Worm (Caenorhabditis elegans) whole organism, L3 larva: Measurements from ENCODE around the gene F55C12.4.
A peak's percentile ranks its signal among the peaks of the same experiment; 100 is the strongest.

Experiments
- ama-1 ChIP-seq: fragments of 150-350 bp; optimal IDR thresholded peaks from 2 replicates; lab custom pipeline; 2018
- ceh-9 ChIP-seq: sonication (generic microtip); optimal IDR thresholded peaks from 2 replicates; lab custom pipeline; 2018; ENCODE audit warnings: missing biosample characterization, missing genetic modification characterization
- egl-27 ChIP-seq: sonication (generic microtip); optimal IDR thresholded peaks from 4 replicates; lab custom pipeline; 2017; ENCODE audit warnings: missing biosample characterization, missing genetic modification reagents, missing genetic modification characterization
- elt-3 ChIP-seq, 3 experiments: fragments of 150-350 bp in 1 of 3; sonication (generic microtip) in 2 of 3; optimal IDR thresholded peaks; 2 replicates in 2 of 3; 4 replicates in 1 of 3; lab custom pipeline; 2014 to 2017; ENCODE audit warnings: missing biosample characterization in 3 of 3, missing genetic modification characterization in 3 of 3
- fos-1 ChIP-seq: fragments of 150-350 bp; optimal IDR thresholded peaks from 2 replicates; lab custom pipeline; 2014; ENCODE audit warnings: missing biosample characterization, missing genetic modification characterization
- hmg-11 ChIP-seq: sonication (generic microtip); optimal IDR thresholded peaks from 2 replicates; lab custom pipeline; 2016; ENCODE audit warnings: missing genetic modification characterization, missing compliant biosample characterization
- jun-1 ChIP-seq: fragments of 150-350 bp; optimal IDR thresholded peaks from 2 replicates; lab custom pipeline; 2014; ENCODE audit warnings: missing biosample characterization, missing genetic modification reagents, missing genetic modification characterization
- nhr-12 ChIP-seq: fragments of 150-350 bp; optimal IDR thresholded peaks from 2 replicates; lab custom pipeline; 2014; ENCODE audit warnings: missing biosample characterization, missing genetic modification characterization
- nhr-43 ChIP-seq: sonication (generic microtip); optimal IDR thresholded peaks from 2 replicates; lab custom pipeline; 2016; ENCODE audit warnings: mild to moderate bottlenecking, missing genetic modification characterization, missing compliant biosample characterization; ENCODE audit not compliant: poor library complexity, severe bottlenecking
- pha-4 ChIP-seq: fragments of 150-350 bp; optimal IDR thresholded peaks from 2 replicates; lab custom pipeline; 2014; ENCODE audit warnings: missing biosample characterization, missing genetic modification reagents, missing genetic modification characterization
- pqm-1 ChIP-seq: fragments of 150-350 bp; optimal IDR thresholded peaks from 2 replicates; lab custom pipeline; 2017; ENCODE audit warnings: missing biosample characterization, missing genetic modification characterization, inconsistent platforms
- skn-1 ChIP-seq: fragments of 150-350 bp; optimal IDR thresholded peaks from 2 replicates; lab custom pipeline; 2014; ENCODE audit warnings: missing biosample characterization, missing genetic modification characterization
- unc-62 ChIP-seq: fragments of 150-350 bp; sonication (generic microtip); optimal IDR thresholded peaks from 4 replicates; lab custom pipeline; 2014; ENCODE audit warnings: missing biosample characterization, missing genetic modification reagents, missing genetic modification characterization
- zag-1 ChIP-seq: fragments of 150-350 bp; optimal IDR thresholded peaks from 2 replicates; lab custom pipeline; 2014; ENCODE audit warnings: missing biosample characterization, missing genetic modification characterization

- TF ChIP-seq zag-1 (tag; lab: Kevin White, UChicago) (no peak), ceh-9 (tag; lab: Kevin White, UChicago) (no peak), hmg-11 (no peak), fos-1 (tag; lab: Kevin White, UChicago) (no peak), ama-1 (lab: Kevin White, UChicago) (no peak), pha-4 (tag; lab: Kevin White, UChicago) (peak; percentile 72), skn-1 (no peak), unc-62 (GFP tag; lab: Kevin White, UChicago) (no peak), egl-27 (tag; lab: Kevin White, UChicago) (no peak), pqm-1 (tag; lab: Kevin White, UChicago) (no peak), nhr-43 (tag; lab: Kevin White, UChicago) (no peak), nhr-12 (tag; lab: Kevin White, UChicago) (no peak), elt-3 (tag; optimal IDR thresholded peaks at IDR 0.05; lab: Kevin White, UChicago) (no peak), jun-1 (tag; lab: Kevin White, UChicago) (no peak)
Measured at ce11 chrII:5836153-5836719, 22.0 kb downstream of the F55C12.4 start, which contains the start of gene fzo-1.
